Worm (Caenorhabditis elegans): Measurements from ENCODE around the gene dsl-2.
"Not testable (repeated sequence)": the region's sequence is repeated elsewhere in the genome, so short reads cannot be mapped to it uniquely, and the experiment has no call there.

The dsl-2 gene

ce11 chrIV:1199501-1199900 is 5.3 kb downstream of the dsl-2 start:
- no peak for TF ChIP-seq fos-1 (tag; optimal IDR thresholded peaks at IDR 0.05)
- TF ChIP-seq nhr-77 (tag; optimal IDR thresholded peaks at IDR 0.05) = no peak
- no peak for TF ChIP-seq aly-2 (tag; optimal IDR thresholded peaks at IDR 0.05)
- TF ChIP-seq lin-39 (tag; optimal IDR thresholded peaks at IDR 0.05) = no peak
- no peak for TF ChIP-seq nhr-237 (tag; optimal IDR thresholded peaks at IDR 0.05)
- no peak for TF ChIP-seq blmp-1 (tag; optimal IDR thresholded peaks at IDR 0.05; ENCODE audit: insufficient read depth)
- TF ChIP-seq alr-1 (tag; optimal IDR thresholded peaks at IDR 0.05) = no peak
- no peak for TF ChIP-seq sem-4 (tag; optimal IDR thresholded peaks at IDR 0.05)
- no peak for TF ChIP-seq mab-5 (tag; optimal IDR thresholded peaks at IDR 0.05)
- TF ChIP-seq peb-1 (tag; optimal IDR thresholded peaks at IDR 0.05) = no peak
- TF ChIP-seq mbf-1 (tag; optimal IDR thresholded peaks at IDR 0.05) = no peak
- TF ChIP-seq crh-2 (tag; optimal IDR thresholded peaks at IDR 0.05) = no peak
- no peak for TF ChIP-seq ceh-16 (tag; optimal IDR thresholded peaks at IDR 0.05)
- no peak for TF ChIP-seq Y55F3AM.14 (GFP tag; optimal IDR thresholded peaks at IDR 0.05)
- no peak for TF ChIP-seq sma-9 (GFP tag; optimal IDR thresholded peaks at IDR 0.05)
- TF ChIP-seq sma-9 (tag; optimal IDR thresholded peaks at IDR 0.05) = no peak
- no peak for TF ChIP-seq lsy-2 (tag; optimal IDR thresholded peaks at IDR 0.05)
- TF ChIP-seq nhr-21 (tag; optimal IDR thresholded peaks at IDR 0.05) = no peak

- TF ChIP-seq ztf-4 (tag; optimal IDR thresholded peaks at IDR 0.05) (no peak), aly-2 (tag; optimal IDR thresholded peaks at IDR 0.05) (no peak), nhr-237 (tag; optimal IDR thresholded peaks at IDR 0.05) (no peak), C34F6.9 (tag; optimal IDR thresholded peaks at IDR 0.05) (no peak), lin-39 (tag; optimal IDR thresholded peaks at IDR 0.05) (no peak), F13H6.1 (tag; optimal IDR thresholded peaks at IDR 0.05) (no peak), sem-4 (tag; optimal IDR thresholded peaks at IDR 0.05) (no peak), ceh-16 (tag; optimal IDR thresholded peaks at IDR 0.05) (no peak), nhr-11 (tag; optimal IDR thresholded peaks at IDR 0.05) (no peak), egl-27 (tag; optimal IDR thresholded peaks at IDR 0.05) (no peak), sma-3 (GFP tag; optimal IDR thresholded peaks at IDR 0.05) (no peak), mab-5 (tag; optimal IDR thresholded peaks at IDR 0.05) (no peak), sma-9 (GFP tag; optimal IDR thresholded peaks at IDR 0.05) (no peak), sma-9 (tag; optimal IDR thresholded peaks at IDR 0.05) (no peak), R02D3.7 (tag; optimal IDR thresholded peaks at IDR 0.05) (no peak), lin-11 (tag; optimal IDR thresholded peaks at IDR 0.05) (no peak), mdl-1 (tag; optimal IDR thresholded peaks at IDR 0.05) (no peak)
Measured at ce11 chrIV:1192765-1193164, 12.0 kb downstream of the dsl-2 start, which contains the start of gene spl-3. Gene spl-3, plus strand, starts transcription at chrIV:1193065.

ce11 chrIV:1187502-1187901 is 17.3 kb downstream of the dsl-2 start, which contains the start of gene mdt-20:
Gene mdt-20, plus strand, starts transcription at chrIV:1187802.
- not testable (repeated sequence) for TF ChIP-seq nhr-23, gmeb-1, egl-27 (tag; optimal IDR thresholded peaks at IDR 0.05)

ce11 chrIV:1182292-1182691 is 22.5 kb downstream of the dsl-2 start, which contains the start of gene rmif-2:
Gene rmif-2, plus strand, starts transcription at chrIV:1182592.
- TF ChIP-seq nhr-237 (tag; optimal IDR thresholded peaks at IDR 0.05); elt-3 (tag; optimal IDR thresholded peaks at IDR 0.05); sma-9 (GFP tag; optimal IDR thresholded peaks at IDR 0.05); sma-9 (tag; optimal IDR thresholded peaks at IDR 0.05): not testable (repeated sequence)

- no peak for TF ChIP-seq nhr-23 (tag; optimal IDR thresholded peaks at IDR 0.05)
- no peak for TF ChIP-seq alr-1 (tag; optimal IDR thresholded peaks at IDR 0.05)
- peak; percentile 23 for TF ChIP-seq crh-2 (tag; optimal IDR thresholded peaks at IDR 0.05)
- no peak for TF ChIP-seq egl-27 (tag; optimal IDR thresholded peaks at IDR 0.05)
- peak; percentile 6 to 68 for TF ChIP-seq lsy-2 (tag; optimal IDR thresholded peaks at IDR 0.05)
- TF ChIP-seq nhr-25 (tag; optimal IDR thresholded peaks at IDR 0.05) = no peak
- TF ChIP-seq C34F6.9 (tag; optimal IDR thresholded peaks at IDR 0.05) = peak; percentile 15
- TF ChIP-seq nhr-237 (tag; optimal IDR thresholded peaks at IDR 0.05) = no peak
- no peak for TF ChIP-seq aly-2 (tag; optimal IDR thresholded peaks at IDR 0.05)
- TF ChIP-seq zag-1 (tag; optimal IDR thresholded peaks at IDR 0.05) = no peak
- TF ChIP-seq unc-55 (GFP tag; optimal IDR thresholded peaks at IDR 0.05) = peak; percentile 35
- TF ChIP-seq lin-11 (tag; optimal IDR thresholded peaks at IDR 0.05) = no peak
- TF ChIP-seq lin-13 (GFP tag; optimal IDR thresholded peaks at IDR 0.05) = peak; percentile 37
- TF ChIP-seq gmeb-1 (tag; optimal IDR thresholded peaks at IDR 0.05) = peak; percentile 93
- no peak for TF ChIP-seq mab-5 (tag; optimal IDR thresholded peaks at IDR 0.05)
- TF ChIP-seq nhr-77 (tag; optimal IDR thresholded peaks at IDR 0.05) = no peak
Measured at ce11 chrIV:1177683-1178082, 27.1 kb downstream of the dsl-2 start, which contains the start of gene Y104H12D.2. Gene Y104H12D.2, plus strand, starts transcription at chrIV:1178022.

Data from whole organism, L2 larva.